Worm (Caenorhabditis elegans) whole organism, L1 larva: ENCODE measurements around the gene nud-1.
A peak's percentile ranks its signal among the peaks of the same experiment; 100 is the strongest.

ENCODE experiments used
- C16A3.4 ChIP-seq: fragments of 150-350 bp; optimal IDR thresholded peaks from 2 replicates; lab custom pipeline; 2014; ENCODE audit warnings: missing biosample characterization, missing genetic modification characterization
- F16B12.6 ChIP-seq: fragments of 150-350 bp; optimal IDR thresholded peaks from 2 replicates; lab custom pipeline; 2014; ENCODE audit warnings: missing biosample characterization, missing genetic modification characterization
- Y116A8C.19 ChIP-seq: sonication (generic microtip); optimal IDR thresholded peaks from 2 replicates; lab custom pipeline; 2016; ENCODE audit warnings: missing compliant biosample characterization, missing genetic modification characterization, borderline replicate concordance
- aha-1 ChIP-seq: fragments of 150-350 bp; optimal IDR thresholded peaks from 2 replicates; lab custom pipeline; 2014; ENCODE audit warnings: missing biosample characterization, missing genetic modification characterization
- ama-1 ChIP-seq: fragments of 150-350 bp; optimal IDR thresholded peaks from 2 replicates; lab custom pipeline; 2014
- blmp-1 ChIP-seq: fragments of 150-350 bp; optimal IDR thresholded peaks from 2 replicates; lab custom pipeline; 2014; ENCODE audit warnings: missing biosample characterization, missing genetic modification characterization
- ceh-63 ChIP-seq: fragments of 200-800 bp; sonication (Bioruptor generic); optimal IDR thresholded peaks from 2 replicates; lab custom pipeline; 2018; ENCODE audit warnings: mild to moderate bottlenecking, missing genetic modification characterization, missing compliant biosample characterization
- ceh-8 ChIP-seq: fragments of 200-800 bp; sonication (Bioruptor generic); optimal IDR thresholded peaks from 2 replicates; lab custom pipeline; 2018; ENCODE audit warnings: mild to moderate bottlenecking, missing genetic modification characterization, moderate library complexity, missing compliant biosample characterization
- ceh-88 ChIP-seq: fragments of 200-800 bp; sonication (Bioruptor generic); IDR thresholded peaks from 2 replicates; pipeline ENCODE4 v1.3.6; 2022; ENCODE audit warnings: missing genetic modification characterization, missing compliant biosample characterization
- ces-1 ChIP-seq: fragments of 150-350 bp; optimal IDR thresholded peaks from 2 replicates; lab custom pipeline; 2014; ENCODE audit warnings: missing biosample characterization, missing genetic modification reagents, missing genetic modification characterization
- dsc-1 ChIP-seq: sonication (generic microtip); optimal IDR thresholded peaks from 2 replicates; lab custom pipeline; 2016; ENCODE audit warnings: mild to moderate bottlenecking, missing genetic modification characterization, missing compliant biosample characterization
- efl-1 ChIP-seq, 4 experiments: fragments of 150-350 bp; optimal IDR thresholded peaks in 3 of 4; peaks in 1 of 4; 1 replicate in 1 of 4; 2 replicates in 3 of 4; lab custom pipeline; 2014; ENCODE audit warnings: missing biosample characterization in 2 of 4, missing genetic modification characterization in 2 of 4, missing genetic modification reagents in 2 of 4
- elt-2 ChIP-seq: sonication (generic microtip); optimal IDR thresholded peaks from 2 replicates; lab custom pipeline; 2016; ENCODE audit warnings: missing genetic modification characterization, mild to moderate bottlenecking, inconsistent platforms, missing compliant biosample characterization, missing genetic modification reagents
- ets-5 ChIP-seq: fragments of 200-800 bp; sonication (Bioruptor generic); IDR thresholded peaks from 2 replicates; pipeline ENCODE4 v1.3.6; 2022; ENCODE audit warnings: missing genetic modification characterization, missing compliant biosample characterization
- fkh-4 ChIP-seq: sonication (generic microtip); optimal IDR thresholded peaks from 2 replicates; lab custom pipeline; 2016; ENCODE audit warnings: missing compliant biosample characterization, missing genetic modification characterization, borderline replicate concordance
- fkh-8 ChIP-seq: sonication (generic microtip); optimal IDR thresholded peaks from 2 replicates; lab custom pipeline; 2016; ENCODE audit warnings: mild to moderate bottlenecking, missing genetic modification characterization, missing compliant biosample characterization
- hlh-17 ChIP-seq: fragments of 200-800 bp; sonication (Bioruptor generic); optimal IDR thresholded peaks from 2 replicates; lab custom pipeline; 2018; ENCODE audit warnings: missing genetic modification characterization, mild to moderate bottlenecking, missing compliant biosample characterization, moderate library complexity, borderline replicate concordance
- hpl-2 ChIP-seq: fragments of 150-350 bp; optimal IDR thresholded peaks from 2 replicates; lab custom pipeline; 2014; ENCODE audit warnings: missing biosample characterization, missing genetic modification reagents, missing genetic modification characterization
- irx-1 ChIP-seq: sonication (generic microtip); optimal IDR thresholded peaks from 2 replicates; lab custom pipeline; 2016; ENCODE audit warnings: missing genetic modification characterization, missing compliant biosample characterization
- jun-1 ChIP-seq: fragments of 150-350 bp; optimal IDR thresholded peaks from 2 replicates; lab custom pipeline; 2014; ENCODE audit warnings: missing biosample characterization, missing genetic modification reagents, missing genetic modification characterization
- lin-14 ChIP-seq: fragments of 200-800 bp; sonication (Bioruptor generic); optimal IDR thresholded peaks from 2 replicates; lab custom pipeline; 2018; ENCODE audit warnings: mild to moderate bottlenecking, missing genetic modification characterization, moderate library complexity, missing compliant biosample characterization
- lir-3 ChIP-seq: sonication (generic microtip); optimal IDR thresholded peaks from 2 replicates; lab custom pipeline; 2016; ENCODE audit warnings: mild to moderate bottlenecking, missing genetic modification characterization, moderate library complexity, missing compliant biosample characterization; ENCODE audit not compliant: poor library complexity
- lsy-2 ChIP-seq, 2 experiments: fragments of 150-350 bp; optimal IDR thresholded peaks; 2 replicates each; lab custom pipeline; 2014; ENCODE audit warnings: missing biosample characterization in 2 of 2, missing genetic modification characterization in 2 of 2
- mdl-1 ChIP-seq, 2 experiments: fragments of 150-350 bp; optimal IDR thresholded peaks; 2 replicates each; lab custom pipeline; 2014 to 2017; ENCODE audit warnings: missing biosample characterization in 2 of 2, missing genetic modification characterization in 2 of 2, inconsistent platforms in 1 of 2
- nhr-11 ChIP-seq: fragments of 150-350 bp; optimal IDR thresholded peaks from 2 replicates; lab custom pipeline; 2014; ENCODE audit warnings: missing biosample characterization, missing genetic modification characterization
- nhr-12 ChIP-seq: sonication (generic microtip); optimal IDR thresholded peaks from 2 replicates; lab custom pipeline; 2017; ENCODE audit warnings: missing biosample characterization, missing genetic modification characterization
- nhr-28 ChIP-seq: fragments of 150-350 bp; optimal IDR thresholded peaks from 2 replicates; lab custom pipeline; 2014; ENCODE audit warnings: missing biosample characterization, missing genetic modification characterization
- nhr-47 ChIP-seq: sonication (generic microtip); optimal IDR thresholded peaks from 2 replicates; lab custom pipeline; 2016; ENCODE audit warnings: mild to moderate bottlenecking, missing genetic modification characterization, moderate library complexity, missing compliant biosample characterization
- nhr-71 ChIP-seq: sonication (generic microtip); optimal IDR thresholded peaks from 2 replicates; lab custom pipeline; 2016; ENCODE audit warnings: mild to moderate bottlenecking, missing genetic modification characterization, moderate library complexity, missing compliant biosample characterization
- nhr-84 ChIP-seq: sonication (generic microtip); optimal IDR thresholded peaks from 2 replicates; lab custom pipeline; 2017; ENCODE audit warnings: missing biosample characterization, missing genetic modification characterization
- nhr-90 ChIP-seq: sonication (generic microtip); optimal IDR thresholded peaks from 2 replicates; lab custom pipeline; 2016; ENCODE audit warnings: mild to moderate bottlenecking, missing genetic modification characterization, missing compliant biosample characterization; ENCODE audit not compliant: poor library complexity
- pag-3 ChIP-seq: sonication (generic microtip); optimal IDR thresholded peaks from 2 replicates; lab custom pipeline; 2017; ENCODE audit warnings: missing genetic modification characterization, mild to moderate bottlenecking, missing compliant biosample characterization, antibody characterized with exemption, borderline replicate concordance; ENCODE audit not compliant: insufficient read depth
- pqm-1 ChIP-seq: sonication (generic microtip); optimal IDR thresholded peaks from 3 replicates; lab custom pipeline; 2017; ENCODE audit warnings: missing biosample characterization, missing genetic modification characterization
- rnt-1 ChIP-seq: sonication (generic microtip); optimal IDR thresholded peaks from 2 replicates; lab custom pipeline; 2016; ENCODE audit warnings: mild to moderate bottlenecking, missing genetic modification characterization, moderate library complexity, missing compliant biosample characterization
- skn-1 ChIP-seq: fragments of 150-350 bp; optimal IDR thresholded peaks from 2 replicates; lab custom pipeline; 2014; ENCODE audit warnings: missing biosample characterization, missing genetic modification characterization
- sox-4 ChIP-seq: sonication (generic microtip); optimal IDR thresholded peaks from 2 replicates; lab custom pipeline; 2016; ENCODE audit warnings: missing genetic modification characterization, missing compliant biosample characterization
- sptf-1 ChIP-seq: fragments of 150-350 bp; optimal IDR thresholded peaks from 2 replicates; lab custom pipeline; 2014; ENCODE audit warnings: missing biosample characterization, missing genetic modification characterization
- sup-37 ChIP-seq: fragments of 200-800 bp; sonication (Bioruptor generic); optimal IDR thresholded peaks from 2 replicates; lab custom pipeline; 2018; ENCODE audit warnings: mild to moderate bottlenecking, missing genetic modification characterization, missing compliant biosample characterization
- swsn-7 ChIP-seq: sonication (generic microtip); optimal IDR thresholded peaks from 2 replicates; lab custom pipeline; 2016; ENCODE audit warnings: missing genetic modification characterization, missing compliant biosample characterization
- tlp-1 ChIP-seq: fragments of 150-350 bp; optimal IDR thresholded peaks from 2 replicates; lab custom pipeline; 2014; ENCODE audit warnings: missing biosample characterization, missing genetic modification characterization
- unc-86 ChIP-seq: sonication (generic microtip); optimal IDR thresholded peaks from 2 replicates; lab custom pipeline; 2016; ENCODE audit warnings: missing genetic modification characterization, missing compliant biosample characterization
- vab-15 ChIP-seq: sonication (generic microtip); optimal IDR thresholded peaks from 2 replicates; lab custom pipeline; 2017; ENCODE audit warnings: missing genotype, mild to moderate bottlenecking, missing genetic modification characterization, missing compliant biosample characterization
- zag-1 ChIP-seq: fragments of 150-350 bp; optimal IDR thresholded peaks from 2 replicates; lab custom pipeline; 2014; ENCODE audit warnings: missing biosample characterization, missing genetic modification characterization
- zip-4 ChIP-seq: fragments of 200-800 bp; sonication (Bioruptor generic); optimal IDR thresholded peaks from 2 replicates; lab custom pipeline; 2018; ENCODE audit warnings: mild to moderate bottlenecking, missing genetic modification characterization, moderate library complexity, missing compliant biosample characterization
- ztf-11 ChIP-seq, 2 experiments: sonication (generic microtip); optimal IDR thresholded peaks; 2 replicates each; lab custom pipeline; 2016 to 2017; ENCODE audit warnings: missing genetic modification characterization in 2 of 2, missing biosample characterization in 1 of 2, missing compliant biosample characterization in 1 of 2

The nud-1 gene

ce11 chrIII:13359847-13360246 is 18.5 kb downstream of the nud-1 start (continued):
- TF ChIP-seq blmp-1 (tag; lab: Kevin White, UChicago) = peak; percentile 58
- no peak for TF ChIP-seq ama-1 (lab: Kevin White, UChicago)
- peak; percentile 18 for TF ChIP-seq jun-1 (tag; lab: Kevin White, UChicago)
- no peak for TF ChIP-seq rnt-1
- no peak for TF ChIP-seq zag-1
- no peak for TF ChIP-seq tlp-1 (tag; lab: Kevin White, UChicago)
- TF ChIP-seq hlh-17 (GFP tag; lab: Kevin White, UChicago) = no peak
- TF ChIP-seq fkh-4 (tag; lab: Kevin White, UChicago) = no peak
- TF ChIP-seq nhr-71 (tag; lab: Kevin White, UChicago) = peak; percentile 48

ce11 chrIII:13370980-13371379 is 29.7 kb downstream of the nud-1 start, which contains the start of gene T03F6.9:
TSS of gene T03F6.9 (minus strand) at chrIII:13371080.
- no peak for TF ChIP-seq ama-1 (lab: Kevin White, UChicago)
- TF ChIP-seq fkh-8 (tag; lab: Kevin White, UChicago) = peak; percentile 0

ce11 chrIII:13376304-13376760 is 35.0 kb downstream of the nud-1 start, which contains the start of gene lis-1:
TSS of gene lis-1 (minus strand) at chrIII:13376710.
- TF ChIP-seq skn-1 (no peak), nhr-71 (tag; lab: Kevin White, UChicago) (peak; percentile 11), ces-1 (peak; percentile 68), F16B12.6 (tag; lab: Kevin White, UChicago) (no peak)

ce11 chrIII:13377249-13377648 is 35.9 kb downstream of the nud-1 start:
- TF ChIP-seq lir-3 (tag; lab: Kevin White, UChicago) (no peak), swsn-7 (tag; lab: Kevin White, UChicago) (peak; percentile 55), sup-37 (GFP tag; lab: Kevin White, UChicago) (no peak), unc-86 (tag; lab: Kevin White, UChicago) (peak; percentile 33), ceh-88 (no peak), nhr-71 (tag; lab: Kevin White, UChicago) (peak; percentile 70), pqm-1 (tag; lab: Kevin White, UChicago) (peak; percentile 9), ceh-63 (no peak), C16A3.4 (no peak), efl-1 (optimal IDR thresholded peaks at IDR 0.05; lab: Kevin White, UChicago) (peak; percentile 20 to 47), efl-1 (GFP tag; optimal IDR thresholded peaks at IDR 0.05 in 1 of 2; lab: Kevin White, UChicago) (peak; percentile 21 to 93), aha-1 (tag; lab: Kevin White, UChicago) (no peak), dsc-1 (tag; lab: Kevin White, UChicago) (peak; percentile 32), skn-1 (peak; percentile 66), nhr-47 (tag; lab: Kevin White, UChicago) (peak; percentile 31), nhr-28 (tag; lab: Kevin White, UChicago) (no peak), jun-1 (tag; lab: Kevin White, UChicago) (no peak), sox-4 (tag; lab: Kevin White, UChicago) (no peak), lin-14 (GFP tag; lab: Kevin White, UChicago) (peak; percentile 92), irx-1 (tag; lab: Kevin White, UChicago) (peak; percentile 13), pag-3 (tag; lab: Kevin White, UChicago) (no peak), zip-4 (GFP tag; lab: Kevin White, UChicago) (no peak), mdl-1 (tag; optimal IDR thresholded peaks at IDR 0.05; lab: Kevin White, UChicago) (peak in 1 of 2 experiments; percentile 44), nhr-11 (tag; lab: Kevin White, UChicago) (no peak), ets-5 (GFP tag; lab: Robert Waterston, UW) (no peak), Y116A8C.19 (tag; lab: Kevin White, UChicago) (no peak), hpl-2 (GFP tag; lab: Kevin White, UChicago) (no peak), vab-15 (tag; lab: Kevin White, UChicago) (no peak), ztf-11 (tag; optimal IDR thresholded peaks at IDR 0.05; lab: Kevin White, UChicago) (peak in 1 of 2 experiments; percentile 18), fkh-4 (tag; lab: Kevin White, UChicago) (no peak), nhr-84 (tag; lab: Kevin White, UChicago) (no peak), nhr-90 (peak; percentile 45), nhr-12 (no peak), elt-2 (tag; lab: Kevin White, UChicago) (peak; percentile 70), lsy-2 (tag; optimal IDR thresholded peaks at IDR 0.05; lab: Kevin White, UChicago) (peak; percentile 38 to 63), fkh-8 (tag; lab: Kevin White, UChicago) (peak; percentile 4), tlp-1 (tag; lab: Kevin White, UChicago) (no peak), sptf-1 (no peak), ceh-8 (GFP tag; lab: Kevin White, UChicago) (no peak)
